Worm (Caenorhabditis elegans) whole organism, late embryonic: ENCODE data around the gene R08C7.4.

ENCODE experiments used
- C08G9.2 ChIP-seq: sonication (generic microtip); optimal IDR thresholded peaks from 2 replicates; lab custom pipeline; 2016; ENCODE audit warnings: mild to moderate bottlenecking, missing genetic modification characterization, moderate library complexity, missing compliant biosample characterization
- F13H6.1 ChIP-seq: sonication (generic microtip); optimal IDR thresholded peaks from 2 replicates; lab custom pipeline; 2016; ENCODE audit warnings: missing genetic modification characterization, missing compliant biosample characterization
- K02D7.2 ChIP-seq: sonication (generic microtip); optimal IDR thresholded peaks from 2 replicates; lab custom pipeline; 2017; ENCODE audit warnings: mild to moderate bottlenecking, missing genetic modification characterization, missing compliant biosample characterization
- K09A11.1 ChIP-seq: sonication (generic microtip); optimal IDR thresholded peaks from 2 replicates; lab custom pipeline; 2017; ENCODE audit warnings: antibody characterized with exemption, mild to moderate bottlenecking, missing genetic modification characterization, missing compliant biosample characterization; ENCODE audit not compliant: insufficient read depth
- T23F11.4 ChIP-seq: fragments of 200-800 bp; sonication (Bioruptor generic); optimal IDR thresholded peaks from 2 replicates; lab custom pipeline; 2018; ENCODE audit warnings: mild to moderate bottlenecking, missing genetic modification characterization, missing compliant biosample characterization
- Y22D7AL.16 ChIP-seq: sonication (generic microtip); optimal IDR thresholded peaks from 2 replicates; lab custom pipeline; 2016; ENCODE audit warnings: missing genetic modification characterization, missing compliant biosample characterization
- ama-1 ChIP-seq: fragments of 150-350 bp; optimal IDR thresholded peaks from 2 replicates; lab custom pipeline; 2014
- ceh-14 ChIP-seq: sonication (generic microtip); optimal IDR thresholded peaks from 2 replicates; lab custom pipeline; 2016; ENCODE audit warnings: missing genotype, missing genetic modification characterization, missing compliant biosample characterization
- ceh-18 ChIP-seq: sonication (generic microtip); optimal IDR thresholded peaks from 2 replicates; lab custom pipeline; 2016; ENCODE audit warnings: missing genetic modification characterization, missing compliant biosample characterization
- ceh-19 ChIP-seq: fragments of 200-800 bp; sonication (Bioruptor generic); optimal IDR thresholded peaks from 2 replicates; lab custom pipeline; 2018; ENCODE audit warnings: mild to moderate bottlenecking, missing genetic modification characterization, missing compliant biosample characterization
- ceh-30 ChIP-seq: fragments of 150-350 bp; optimal IDR thresholded peaks from 2 replicates; lab custom pipeline; 2014; ENCODE audit warnings: missing biosample characterization, missing genetic modification characterization
- ceh-31 ChIP-seq: sonication (generic microtip); optimal IDR thresholded peaks from 2 replicates; lab custom pipeline; 2016; ENCODE audit warnings: missing genetic modification characterization, missing compliant biosample characterization
- ceh-34 ChIP-seq: sonication (generic microtip); optimal IDR thresholded peaks from 2 replicates; lab custom pipeline; 2016; ENCODE audit warnings: mild to moderate bottlenecking, missing genetic modification characterization, missing compliant biosample characterization
- ceh-6 ChIP-seq: fragments of 200-800 bp; sonication (Bioruptor generic); optimal IDR thresholded peaks from 2 replicates; lab custom pipeline; 2018; ENCODE audit warnings: mild to moderate bottlenecking, missing genetic modification characterization, missing compliant biosample characterization
- ceh-9 ChIP-seq: sonication (generic microtip); optimal IDR thresholded peaks from 2 replicates; lab custom pipeline; 2016; ENCODE audit warnings: mild to moderate bottlenecking, missing genetic modification characterization, inconsistent platforms, missing compliant biosample characterization
- che-1 ChIP-seq: sonication (generic microtip); optimal IDR thresholded peaks from 2 replicates; lab custom pipeline; 2016; ENCODE audit warnings: mild to moderate bottlenecking, missing genetic modification characterization, missing compliant biosample characterization
- dmd-4 ChIP-seq: sonication (generic microtip); optimal IDR thresholded peaks from 2 replicates; lab custom pipeline; 2016; ENCODE audit warnings: borderline replicate concordance, missing genetic modification characterization, missing compliant biosample characterization
- dve-1 ChIP-seq: sonication (generic microtip); optimal IDR thresholded peaks from 2 replicates; lab custom pipeline; 2017; ENCODE audit warnings: antibody characterized with exemption, mild to moderate bottlenecking, missing genetic modification characterization, missing compliant biosample characterization
- elt-2 ChIP-seq: sonication (generic microtip); optimal IDR thresholded peaks from 2 replicates; lab custom pipeline; 2016; ENCODE audit warnings: missing genetic modification reagents, missing genetic modification characterization, missing compliant biosample characterization
- elt-4 ChIP-seq: sonication (generic microtip); optimal IDR thresholded peaks from 2 replicates; lab custom pipeline; 2016; ENCODE audit warnings: missing genetic modification characterization, missing compliant biosample characterization
- eyg-1 ChIP-seq: sonication (generic microtip); optimal IDR thresholded peaks from 2 replicates; lab custom pipeline; 2016; ENCODE audit warnings: missing genotype, missing genetic modification characterization, missing compliant biosample characterization
- hlh-13 ChIP-seq: fragments of 200-800 bp; sonication (Bioruptor generic); optimal IDR thresholded peaks from 2 replicates; lab custom pipeline; 2018; ENCODE audit warnings: mild to moderate bottlenecking, missing genetic modification characterization, missing compliant biosample characterization
- hlh-15 ChIP-seq: sonication (generic microtip); optimal IDR thresholded peaks from 2 replicates; lab custom pipeline; 2016; ENCODE audit warnings: missing genetic modification characterization, missing compliant biosample characterization
- hlh-30 ChIP-seq: sonication (generic microtip); optimal IDR thresholded peaks from 2 replicates; lab custom pipeline; 2017; ENCODE audit warnings: antibody characterized with exemption, missing genetic modification characterization, missing compliant biosample characterization; ENCODE audit not compliant: insufficient read depth
- hlh-6 ChIP-seq: sonication (generic microtip); optimal IDR thresholded peaks from 2 replicates; lab custom pipeline; 2016; ENCODE audit warnings: missing genotype, missing genetic modification characterization, missing compliant biosample characterization
- nfya-1 ChIP-seq: sonication (generic microtip); optimal IDR thresholded peaks from 2 replicates; lab custom pipeline; 2017; ENCODE audit warnings: missing genetic modification characterization, mild to moderate bottlenecking, missing compliant biosample characterization, antibody characterized with exemption, moderate library complexity
- nhr-11 ChIP-seq: fragments of 150-350 bp; optimal IDR thresholded peaks from 2 replicates; lab custom pipeline; 2014; ENCODE audit warnings: missing biosample characterization, missing genetic modification characterization
- nhr-232 ChIP-seq: sonication (generic microtip); optimal IDR thresholded peaks from 2 replicates; lab custom pipeline; 2016; ENCODE audit warnings: missing genetic modification characterization, missing compliant biosample characterization
- pag-3 ChIP-seq: sonication (generic microtip); optimal IDR thresholded peaks from 2 replicates; lab custom pipeline; 2016; ENCODE audit warnings: missing compliant biosample characterization, missing genetic modification characterization, borderline replicate concordance
- pha-4 ChIP-seq: fragments of 150-350 bp; optimal IDR thresholded peaks from 2 replicates; lab custom pipeline; 2018; ENCODE audit warnings: missing biosample characterization, missing genetic modification reagents, missing genetic modification characterization
- pqm-1 ChIP-seq: sonication (generic microtip); optimal IDR thresholded peaks from 2 replicates; lab custom pipeline; 2016; ENCODE audit warnings: missing genetic modification characterization, missing compliant biosample characterization
- rnt-1 ChIP-seq: sonication (generic microtip); optimal IDR thresholded peaks from 2 replicates; lab custom pipeline; 2016; ENCODE audit warnings: missing genetic modification characterization, missing compliant biosample characterization
- tbx-7 ChIP-seq: sonication (generic microtip); optimal IDR thresholded peaks from 2 replicates; lab custom pipeline; 2016; ENCODE audit warnings: missing genotype, missing genetic modification characterization, missing compliant biosample characterization
- unc-55 ChIP-seq: sonication (generic microtip); optimal IDR thresholded peaks from 2 replicates; lab custom pipeline; 2017; ENCODE audit warnings: missing biosample characterization, missing genetic modification reagents, missing genetic modification characterization
- unc-86 ChIP-seq: sonication (generic microtip); optimal IDR thresholded peaks from 2 replicates; lab custom pipeline; 2016; ENCODE audit warnings: missing genetic modification characterization, missing compliant biosample characterization
- zip-5 ChIP-seq: sonication (generic microtip); optimal IDR thresholded peaks from 2 replicates; lab custom pipeline; 2016; ENCODE audit warnings: missing genetic modification characterization, missing compliant biosample characterization

Gene R08C7.4

DNA sequence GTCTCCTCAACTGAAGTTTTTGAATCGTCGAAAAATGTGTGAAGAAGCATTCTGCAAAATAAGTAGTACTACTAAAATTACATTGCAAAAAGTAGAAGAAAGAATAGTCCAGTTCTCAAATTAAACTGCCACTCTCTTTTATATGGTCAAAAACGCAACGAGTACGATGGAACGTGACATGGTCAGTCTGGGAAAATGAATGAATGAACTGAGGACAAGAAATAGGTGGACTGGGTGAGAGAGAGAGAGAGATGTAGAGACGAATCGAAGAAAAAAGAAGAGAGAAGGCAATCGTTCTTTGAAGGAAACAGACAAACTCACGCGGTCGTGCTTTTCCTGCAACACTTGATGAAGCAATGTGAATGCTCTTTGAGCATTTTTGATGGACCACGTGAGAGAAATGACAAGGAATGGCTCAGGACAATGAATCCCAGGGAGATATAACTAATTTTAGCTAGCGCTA, 42.2 kb downstream of the R08C7.4 start, which contains the start of gene M01H9.3:
TSS of gene M01H9.3 (minus strand) at position 51 of the 463 bp plus-strand sequence.
- TF ChIP-seq ceh-34 (tag; lab: Kevin White, UChicago) (no peak), elt-2 (tag; lab: Kevin White, UChicago) (no peak), tbx-7 (tag; lab: Kevin White, UChicago) (no peak), ceh-18 (peak; percentile 82), elt-4 (tag; lab: Kevin White, UChicago) (no peak), unc-55 (peak; percentile 51), T23F11.4 (GFP tag; lab: Kevin White, UChicago) (no peak)

DNA sequence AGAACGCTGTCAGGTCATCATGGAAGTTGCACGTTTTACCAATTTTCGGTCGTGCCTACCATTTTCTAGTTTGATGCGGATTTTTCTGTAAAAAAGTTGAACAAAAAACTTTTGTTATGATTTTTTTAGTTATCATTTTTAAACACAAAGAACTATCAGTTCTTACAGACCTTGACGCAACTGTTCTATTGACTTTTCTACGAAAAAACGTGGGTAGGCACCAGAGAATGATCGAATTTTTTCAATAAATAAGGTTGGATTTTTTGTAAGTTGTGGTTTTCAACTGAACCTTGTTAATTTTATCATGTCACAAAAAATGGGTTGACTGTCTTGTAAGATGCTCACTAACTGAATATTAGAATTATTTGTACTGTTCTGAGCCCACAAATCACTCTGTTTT, 43.8 kb downstream of the R08C7.4 start:
- TF ChIP-seq eyg-1 (no peak), zip-5 (tag; lab: Kevin White, UChicago) (no peak), pha-4 (tag; lab: Kevin White, UChicago) (no peak), K02D7.2 (no peak), hlh-15 (no peak), nhr-232 (no peak), ceh-34 (tag; lab: Kevin White, UChicago) (no peak), tbx-7 (tag; lab: Kevin White, UChicago) (no peak), pag-3 (tag; lab: Kevin White, UChicago) (no peak)

DNA sequence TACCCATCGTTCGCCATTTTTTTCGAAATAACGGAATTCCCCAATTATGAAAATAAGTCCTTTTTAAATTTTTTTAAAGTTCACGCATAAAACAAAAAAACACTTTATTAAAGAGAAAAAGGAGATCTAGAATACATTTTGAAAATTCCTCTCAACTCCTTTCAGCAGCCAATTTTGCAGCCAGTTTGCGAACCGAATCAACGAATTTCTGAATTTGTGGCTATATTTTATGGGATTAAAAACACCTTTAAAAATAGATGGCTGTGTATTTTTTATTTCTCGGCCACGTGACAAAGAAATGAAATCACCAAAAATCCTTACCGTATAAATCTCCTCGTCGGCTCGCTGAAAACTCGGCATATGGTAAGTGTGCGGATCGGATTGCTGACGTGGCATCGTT, 45.2 kb downstream of the R08C7.4 start, which contains the start of gene M01H9.10:
TSS of gene M01H9.10 (minus strand) at position 101 of the 400 bp plus-strand sequence.
- TF ChIP-seq hlh-15 = no peak
- no peak for TF ChIP-seq C08G9.2 (tag; lab: Kevin White, UChicago)
- no peak for TF ChIP-seq hlh-6 (tag; lab: Kevin White, UChicago)
- TF ChIP-seq che-1 (tag; lab: Kevin White, UChicago) = no peak
- no peak for TF ChIP-seq elt-2 (tag; lab: Kevin White, UChicago)
- no peak for TF ChIP-seq rnt-1
- no peak for TF ChIP-seq F13H6.1 (tag; lab: Kevin White, UChicago)

DNA sequence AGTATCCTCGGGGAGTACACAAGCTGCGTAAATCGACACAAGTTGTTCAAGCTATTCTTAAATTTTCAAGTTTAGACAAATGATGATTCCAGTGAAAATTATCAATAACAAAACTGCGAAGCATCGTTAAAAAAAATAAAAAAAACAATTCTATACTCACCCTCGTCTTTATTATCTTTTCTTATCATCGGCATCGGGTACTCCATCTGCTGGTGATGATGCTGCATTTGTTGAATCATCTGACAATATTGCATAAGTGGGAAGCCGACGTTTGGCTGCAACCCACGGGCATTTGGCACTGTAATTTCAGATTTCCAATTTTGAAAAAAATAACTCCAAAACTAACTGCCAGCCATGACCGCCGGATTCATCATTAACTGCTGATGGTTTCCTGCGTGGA, 46.5 kb downstream of the R08C7.4 start:
- no peak for TF ChIP-seq hlh-13
- TF ChIP-seq K02D7.2 = no peak
- TF ChIP-seq ceh-14 (tag; lab: Kevin White, UChicago) = no peak
- TF ChIP-seq nhr-11 = no peak
- no peak for TF ChIP-seq ceh-9 (tag; lab: Kevin White, UChicago)
- no peak for TF ChIP-seq ceh-30 (tag; lab: Kevin White, UChicago)
- TF ChIP-seq nfya-1 (tag; lab: Kevin White, UChicago) = no peak
- TF ChIP-seq ceh-19 (GFP tag; lab: Kevin White, UChicago) = no peak
- TF ChIP-seq dve-1 (tag; lab: Kevin White, UChicago) = no peak
- no peak for TF ChIP-seq hlh-30 (tag; lab: Kevin White, UChicago)
- no peak for TF ChIP-seq ama-1 (lab: Kevin White, UChicago)
- TF ChIP-seq eyg-1 = no peak
- TF ChIP-seq F13H6.1 (tag; lab: Kevin White, UChicago) = no peak
- TF ChIP-seq unc-86 = no peak
- TF ChIP-seq, all 69 proteins: peak for 0

DNA sequence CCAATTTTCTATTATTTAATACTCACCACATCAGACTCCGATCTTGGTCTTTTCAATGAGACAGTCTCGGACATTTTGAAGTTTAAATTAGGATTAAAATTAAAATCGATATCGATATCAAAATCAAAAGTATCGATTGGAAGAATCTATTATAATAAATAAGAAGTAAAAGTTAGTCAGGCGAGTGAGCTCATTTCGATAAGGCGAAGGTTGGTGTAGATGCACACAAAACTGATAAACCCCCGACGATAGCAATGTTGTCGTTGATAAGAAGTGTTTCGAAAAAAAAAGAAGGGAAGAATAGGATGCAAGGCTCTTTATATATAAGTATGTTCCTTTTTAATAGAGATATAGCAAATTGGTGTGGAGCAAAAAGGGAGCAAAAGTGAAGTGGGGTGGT, 47.7 kb downstream of the R08C7.4 start, which contains the start of gene M01H9.4:
TSS of gene M01H9.4 (minus strand) at position 379 of the 400 bp plus-strand sequence.
- TF ChIP-seq ceh-6 (GFP tag; lab: Kevin White, UChicago) = no peak
- no peak for TF ChIP-seq unc-55
- no peak for TF ChIP-seq Y22D7AL.16 (tag; lab: Kevin White, UChicago)
- peak; percentile 98 for TF ChIP-seq elt-2 (tag; lab: Kevin White, UChicago)
- peak; percentile 4 for TF ChIP-seq pqm-1
- TF ChIP-seq ama-1 (lab: Kevin White, UChicago) = no peak
- TF ChIP-seq dmd-4 (tag; lab: Kevin White, UChicago) = no peak
- TF ChIP-seq elt-4 (tag; lab: Kevin White, UChicago) = no peak
- no peak for TF ChIP-seq K02D7.2
- TF ChIP-seq ceh-31 (tag; lab: Kevin White, UChicago) = no peak
- no peak for TF ChIP-seq K09A11.1 (tag; lab: Kevin White, UChicago)
- no peak for TF ChIP-seq nfya-1 (tag; lab: Kevin White, UChicago)
- no peak for TF ChIP-seq zip-5 (tag; lab: Kevin White, UChicago)
- TF ChIP-seq rnt-1 = no peak
- TF ChIP-seq, all 69 proteins: peak for 2
